Fruit fly (Drosophila melanogaster): ENCODE data around the gene CG32987.

DNA sequence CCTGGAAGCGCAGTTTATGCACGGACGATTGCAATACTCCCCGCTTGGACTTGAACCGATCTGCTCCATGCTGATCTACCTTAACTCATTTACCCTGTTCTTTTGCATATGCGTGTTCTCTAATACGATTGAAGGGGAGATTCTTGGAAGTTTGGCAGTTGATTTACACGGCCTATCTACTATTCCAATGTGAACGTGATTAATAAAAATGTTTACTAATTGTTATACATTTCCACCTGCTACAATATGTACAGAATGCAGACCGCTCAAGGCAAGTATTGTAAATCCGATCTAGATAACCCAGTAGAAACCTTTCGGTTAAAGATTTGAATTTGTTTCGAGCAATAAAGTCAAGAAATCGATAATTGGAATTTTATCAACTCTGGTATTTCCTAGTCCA, 2.9 kb downstream of the CG32987 start, which contains the start of gene CG9483:
- TF ChIP-seq h (optimal IDR thresholded peaks at IDR 0.05) (no peak), ttk (optimal IDR thresholded peaks at IDR 0.05) (no peak), Myc (optimal IDR thresholded peaks at IDR 0.05) (no peak), psq (optimal IDR thresholded peaks at IDR 0.05) (no peak), insv (optimal IDR thresholded peaks at IDR 0.05) (no peak)

Data from Kc167 (cell line).